Worm (Caenorhabditis elegans) whole organism, L1 larva: ENCODE data around the gene spig-8.

Experiments
- C04F5.9 ChIP-seq: sonication (generic microtip); optimal IDR thresholded peaks from 2 replicates; lab custom pipeline; 2016; ENCODE audit warnings: missing genetic modification characterization, missing compliant biosample characterization
- C16A3.4 ChIP-seq: fragments of 150-350 bp; optimal IDR thresholded peaks from 2 replicates; lab custom pipeline; 2014; ENCODE audit warnings: missing biosample characterization, missing genetic modification characterization
- C34B4.2 ChIP-seq: sonication (generic microtip); optimal IDR thresholded peaks from 2 replicates; lab custom pipeline; 2017; ENCODE audit warnings: mild to moderate bottlenecking, missing genetic modification characterization, missing compliant biosample characterization
- Y116A8C.19 ChIP-seq: sonication (generic microtip); optimal IDR thresholded peaks from 2 replicates; lab custom pipeline; 2016; ENCODE audit warnings: missing compliant biosample characterization, missing genetic modification characterization, borderline replicate concordance
- aha-1 ChIP-seq: fragments of 150-350 bp; optimal IDR thresholded peaks from 2 replicates; lab custom pipeline; 2014; ENCODE audit warnings: missing biosample characterization, missing genetic modification characterization
- alr-1 ChIP-seq: fragments of 200-800 bp; sonication (Bioruptor generic); optimal IDR thresholded peaks from 2 replicates; lab custom pipeline; 2018; ENCODE audit warnings: borderline replicate concordance, mild to moderate bottlenecking, missing genetic modification characterization, missing compliant biosample characterization
- aly-2 ChIP-seq: fragments of 150-350 bp; optimal IDR thresholded peaks from 2 replicates; lab custom pipeline; 2014; ENCODE audit warnings: missing biosample characterization, missing genetic modification characterization
- ama-1 ChIP-seq: fragments of 150-350 bp; optimal IDR thresholded peaks from 2 replicates; lab custom pipeline; 2014
- blmp-1 ChIP-seq: fragments of 150-350 bp; optimal IDR thresholded peaks from 2 replicates; lab custom pipeline; 2014; ENCODE audit warnings: missing biosample characterization, missing genetic modification characterization
- ceh-63 ChIP-seq: fragments of 200-800 bp; sonication (Bioruptor generic); optimal IDR thresholded peaks from 2 replicates; lab custom pipeline; 2018; ENCODE audit warnings: mild to moderate bottlenecking, missing genetic modification characterization, missing compliant biosample characterization
- ceh-8 ChIP-seq: fragments of 200-800 bp; sonication (Bioruptor generic); optimal IDR thresholded peaks from 2 replicates; lab custom pipeline; 2018; ENCODE audit warnings: mild to moderate bottlenecking, missing genetic modification characterization, moderate library complexity, missing compliant biosample characterization
- ceh-82 ChIP-seq, 3 experiments: fragments of 150-350 bp in 1 of 3; sonication (generic microtip) in 2 of 3; optimal IDR thresholded peaks; 2 replicates each; lab custom pipeline; 2014 to 2017; ENCODE audit warnings: missing biosample characterization in 3 of 3, missing genetic modification characterization in 3 of 3
- ceh-90 ChIP-seq: sonication (generic microtip); optimal IDR thresholded peaks from 2 replicates; lab custom pipeline; 2016; ENCODE audit warnings: missing genetic modification characterization, missing compliant biosample characterization
- dpl-1 ChIP-seq, 3 experiments: fragments of 150-350 bp in 2 of 3; sonication (generic microtip) in 1 of 3; optimal IDR thresholded peaks; 2 replicates each; lab custom pipeline; 2014 to 2017; ENCODE audit warnings: missing biosample characterization in 3 of 3, missing genetic modification characterization in 3 of 3, missing genetic modification reagents in 3 of 3
- dsc-1 ChIP-seq: sonication (generic microtip); optimal IDR thresholded peaks from 2 replicates; lab custom pipeline; 2016; ENCODE audit warnings: mild to moderate bottlenecking, missing genetic modification characterization, missing compliant biosample characterization
- efl-3 ChIP-seq: fragments of 200-800 bp; sonication (Bioruptor generic); optimal IDR thresholded peaks from 2 replicates; lab custom pipeline; 2018; ENCODE audit warnings: mild to moderate bottlenecking, missing genetic modification characterization, missing compliant biosample characterization
- egl-13 ChIP-seq: sonication (generic microtip); optimal IDR thresholded peaks from 2 replicates; lab custom pipeline; 2016; ENCODE audit warnings: missing genotype, missing genetic modification reagents, missing genetic modification characterization, missing compliant biosample characterization
- ets-5 ChIP-seq: fragments of 200-800 bp; sonication (Bioruptor generic); IDR thresholded peaks from 2 replicates; pipeline ENCODE4 v1.3.6; 2022; ENCODE audit warnings: missing genetic modification characterization, missing compliant biosample characterization
- fkh-4 ChIP-seq: sonication (generic microtip); optimal IDR thresholded peaks from 2 replicates; lab custom pipeline; 2016; ENCODE audit warnings: missing compliant biosample characterization, missing genetic modification characterization, borderline replicate concordance
- fkh-8 ChIP-seq: sonication (generic microtip); optimal IDR thresholded peaks from 2 replicates; lab custom pipeline; 2016; ENCODE audit warnings: mild to moderate bottlenecking, missing genetic modification characterization, missing compliant biosample characterization
- fos-1 ChIP-seq: fragments of 150-350 bp; optimal IDR thresholded peaks from 2 replicates; lab custom pipeline; 2014; ENCODE audit warnings: missing biosample characterization, missing genetic modification characterization
- hlh-17 ChIP-seq: fragments of 200-800 bp; sonication (Bioruptor generic); optimal IDR thresholded peaks from 2 replicates; lab custom pipeline; 2018; ENCODE audit warnings: missing genetic modification characterization, mild to moderate bottlenecking, missing compliant biosample characterization, moderate library complexity, borderline replicate concordance
- hlh-4 ChIP-seq: sonication (generic microtip); optimal IDR thresholded peaks from 2 replicates; lab custom pipeline; 2016; ENCODE audit warnings: mild to moderate bottlenecking, missing genetic modification characterization, missing compliant biosample characterization
- hpl-2 ChIP-seq: fragments of 150-350 bp; optimal IDR thresholded peaks from 2 replicates; lab custom pipeline; 2014; ENCODE audit warnings: missing biosample characterization, missing genetic modification reagents, missing genetic modification characterization
- irx-1 ChIP-seq: sonication (generic microtip); optimal IDR thresholded peaks from 2 replicates; lab custom pipeline; 2016; ENCODE audit warnings: missing genetic modification characterization, missing compliant biosample characterization
- lin-13 ChIP-seq: fragments of 150-350 bp; optimal IDR thresholded peaks from 2 replicates; lab custom pipeline; 2014; ENCODE audit warnings: missing biosample characterization, missing genetic modification reagents, missing genetic modification characterization
- lin-14 ChIP-seq: fragments of 200-800 bp; sonication (Bioruptor generic); optimal IDR thresholded peaks from 2 replicates; lab custom pipeline; 2018; ENCODE audit warnings: mild to moderate bottlenecking, missing genetic modification characterization, moderate library complexity, missing compliant biosample characterization
- lin-15B ChIP-seq: fragments of 150-350 bp; sonication (generic microtip); optimal IDR thresholded peaks from 3 replicates; lab custom pipeline; 2014; ENCODE audit warnings: missing biosample characterization, missing genetic modification characterization
- lin-35 ChIP-seq, 2 experiments: fragments of 150-350 bp; optimal IDR thresholded peaks; 2 replicates each; lab custom pipeline; 2014; ENCODE audit warnings: missing biosample characterization in 2 of 2, missing genetic modification characterization in 2 of 2, missing genetic modification reagents in 2 of 2
- lsy-2 ChIP-seq, 2 experiments: fragments of 150-350 bp; optimal IDR thresholded peaks; 2 replicates each; lab custom pipeline; 2014; ENCODE audit warnings: missing biosample characterization in 2 of 2, missing genetic modification characterization in 2 of 2
- mab-9 ChIP-seq: fragments of 200-800 bp; sonication (Bioruptor generic); IDR thresholded peaks from 2 replicates; pipeline ENCODE4 v1.3.6; 2022; ENCODE audit warnings: missing genetic modification reagents, missing genetic modification characterization, missing compliant biosample characterization
- mdl-1 ChIP-seq, 2 experiments: fragments of 150-350 bp; optimal IDR thresholded peaks; 2 replicates each; lab custom pipeline; 2014 to 2017; ENCODE audit warnings: missing biosample characterization in 2 of 2, missing genetic modification characterization in 2 of 2, inconsistent platforms in 1 of 2
- nhr-19 ChIP-seq: fragments of 200-800 bp; sonication (Bioruptor generic); conservative IDR thresholded peaks from 2 replicates; pipeline ENCODE4 v1.3.6; 2022; ENCODE audit warnings: missing genetic modification characterization, missing compliant biosample characterization
- nhr-20 ChIP-seq: sonication (generic microtip); optimal IDR thresholded peaks from 2 replicates; lab custom pipeline; 2016; ENCODE audit warnings: mild to moderate bottlenecking, missing genetic modification characterization, missing compliant biosample characterization
- nhr-28 ChIP-seq: fragments of 150-350 bp; optimal IDR thresholded peaks from 2 replicates; lab custom pipeline; 2014; ENCODE audit warnings: missing biosample characterization, missing genetic modification characterization
- nhr-47 ChIP-seq: sonication (generic microtip); optimal IDR thresholded peaks from 2 replicates; lab custom pipeline; 2016; ENCODE audit warnings: mild to moderate bottlenecking, missing genetic modification characterization, moderate library complexity, missing compliant biosample characterization
- nhr-77 ChIP-seq: fragments of 150-350 bp; optimal IDR thresholded peaks from 2 replicates; lab custom pipeline; 2014; ENCODE audit warnings: missing biosample characterization, missing genetic modification characterization
- nhr-84 ChIP-seq: sonication (generic microtip); optimal IDR thresholded peaks from 2 replicates; lab custom pipeline; 2017; ENCODE audit warnings: missing biosample characterization, missing genetic modification characterization
- nhr-85 ChIP-seq: sonication (generic microtip); peaks from one replicate; lab custom pipeline; 2016; ENCODE audit warnings: missing genetic modification characterization, inconsistent platforms, missing compliant biosample characterization
- pag-3 ChIP-seq: sonication (generic microtip); optimal IDR thresholded peaks from 2 replicates; lab custom pipeline; 2017; ENCODE audit warnings: missing genetic modification characterization, mild to moderate bottlenecking, missing compliant biosample characterization, antibody characterized with exemption, borderline replicate concordance; ENCODE audit not compliant: insufficient read depth
- rnt-1 ChIP-seq: sonication (generic microtip); optimal IDR thresholded peaks from 2 replicates; lab custom pipeline; 2016; ENCODE audit warnings: mild to moderate bottlenecking, missing genetic modification characterization, moderate library complexity, missing compliant biosample characterization
- snpc-4 ChIP-seq: fragments of 150-350 bp; optimal IDR thresholded peaks from 2 replicates; lab custom pipeline; 2014; ENCODE audit warnings: missing biosample characterization, missing genetic modification characterization
- sptf-1 ChIP-seq: fragments of 150-350 bp; optimal IDR thresholded peaks from 2 replicates; lab custom pipeline; 2014; ENCODE audit warnings: missing biosample characterization, missing genetic modification characterization
- sup-37 ChIP-seq: fragments of 200-800 bp; sonication (Bioruptor generic); optimal IDR thresholded peaks from 2 replicates; lab custom pipeline; 2018; ENCODE audit warnings: mild to moderate bottlenecking, missing genetic modification characterization, missing compliant biosample characterization
- swsn-7 ChIP-seq: sonication (generic microtip); optimal IDR thresholded peaks from 2 replicates; lab custom pipeline; 2016; ENCODE audit warnings: missing genetic modification characterization, missing compliant biosample characterization
- tlp-1 ChIP-seq: fragments of 150-350 bp; optimal IDR thresholded peaks from 2 replicates; lab custom pipeline; 2014; ENCODE audit warnings: missing biosample characterization, missing genetic modification characterization
- unc-30 ChIP-seq: sonication (generic microtip); optimal IDR thresholded peaks from 2 replicates; lab custom pipeline; 2017; ENCODE audit warnings: missing biosample characterization, missing genetic modification characterization
- unc-86 ChIP-seq: sonication (generic microtip); optimal IDR thresholded peaks from 2 replicates; lab custom pipeline; 2016; ENCODE audit warnings: missing genetic modification characterization, missing compliant biosample characterization
- unc-98 ChIP-seq: fragments of 200-800 bp; sonication (Bioruptor generic); IDR thresholded peaks from 2 replicates; pipeline ENCODE4 v1.3.6; 2022; ENCODE audit warnings: missing genetic modification characterization, missing compliant biosample characterization
- vab-15 ChIP-seq: sonication (generic microtip); optimal IDR thresholded peaks from 2 replicates; lab custom pipeline; 2017; ENCODE audit warnings: missing genotype, mild to moderate bottlenecking, missing genetic modification characterization, missing compliant biosample characterization
- zag-1 ChIP-seq: fragments of 150-350 bp; optimal IDR thresholded peaks from 2 replicates; lab custom pipeline; 2014; ENCODE audit warnings: missing biosample characterization, missing genetic modification characterization
- zip-4 ChIP-seq: fragments of 200-800 bp; sonication (Bioruptor generic); optimal IDR thresholded peaks from 2 replicates; lab custom pipeline; 2018; ENCODE audit warnings: mild to moderate bottlenecking, missing genetic modification characterization, moderate library complexity, missing compliant biosample characterization
- ztf-4 ChIP-seq: fragments of 150-350 bp; optimal IDR thresholded peaks from 2 replicates; lab custom pipeline; 2014; ENCODE audit warnings: missing biosample characterization, missing genetic modification characterization

spig-8 gene

DNA sequence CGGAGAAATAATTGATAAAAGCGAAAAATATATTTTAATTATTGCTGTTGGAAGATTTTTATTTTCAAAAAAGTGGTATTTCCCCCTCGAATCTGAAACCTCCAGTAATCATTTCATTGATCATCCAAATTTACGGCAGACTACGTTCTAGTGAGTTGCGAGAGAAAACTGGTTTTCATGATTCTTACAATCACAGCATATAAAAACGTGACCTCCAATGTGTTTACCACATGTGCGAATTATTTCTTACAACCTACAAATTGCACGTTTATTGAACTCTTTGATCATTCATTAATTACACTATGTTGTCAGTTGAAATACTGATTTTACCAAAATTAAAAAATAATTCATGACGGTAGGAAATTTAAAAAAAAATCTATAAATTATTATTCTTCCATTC, 34.5 kb downstream of the spig-8 start (continued):
- TF ChIP-seq vab-15 (tag; lab: Kevin White, UChicago) (peak; percentile 61), nhr-84 (no peak), unc-30 (tag; lab: Kevin White, UChicago) (no peak), nhr-47 (tag; lab: Kevin White, UChicago) (peak; percentile 27), ceh-82 (tag; optimal IDR thresholded peaks at IDR 0.05; lab: Kevin White, UChicago) (no peak), mab-9 (GFP tag; lab: Robert Waterston, UW) (no peak), fos-1 (tag; lab: Kevin White, UChicago) (no peak), irx-1 (peak; percentile 5), C34B4.2 (tag; lab: Kevin White, UChicago) (no peak), lin-14 (peak; percentile 80), aly-2 (tag; lab: Kevin White, UChicago) (no peak), swsn-7 (tag; lab: Kevin White, UChicago) (no peak), sptf-1 (tag; lab: Kevin White, UChicago) (no peak), lin-15B (no peak), ceh-8 (no peak), nhr-28 (tag; lab: Kevin White, UChicago) (no peak), lsy-2 (tag; optimal IDR thresholded peaks at IDR 0.05; lab: Kevin White, UChicago) (peak; percentile 36 to 53), lin-13 (GFP tag; lab: Kevin White, UChicago) (no peak), tlp-1 (tag; lab: Kevin White, UChicago) (no peak), hpl-2 (GFP tag; lab: Kevin White, UChicago) (no peak), ama-1 (lab: Kevin White, UChicago) (no peak), C16A3.4 (peak; percentile 42), fkh-8 (tag; lab: Kevin White, UChicago) (no peak), ceh-90 (tag; lab: Kevin White, UChicago) (no peak), blmp-1 (tag; lab: Kevin White, UChicago) (peak; percentile 70), mdl-1 (tag; optimal IDR thresholded peaks at IDR 0.05; lab: Kevin White, UChicago) (peak in 1 of 2 experiments; percentile 72), lin-35 (GFP tag; optimal IDR thresholded peaks at IDR 0.05; lab: Kevin White, UChicago) (peak in 1 of 2 experiments; percentile 81), Y116A8C.19 (tag; lab: Kevin White, UChicago) (no peak), hlh-4 (no peak), unc-86 (tag; lab: Kevin White, UChicago) (no peak), ceh-63 (GFP tag; lab: Kevin White, UChicago) (no peak), zip-4 (GFP tag; lab: Kevin White, UChicago) (no peak), dpl-1 (GFP tag; optimal IDR thresholded peaks at IDR 0.05; lab: Kevin White, UChicago) (peak in 1 of 3 experiments; percentile 24), fkh-4 (tag; lab: Kevin White, UChicago) (no peak), nhr-77 (tag; lab: Kevin White, UChicago) (no peak), egl-13 (no peak), nhr-85 (tag; lab: Kevin White, UChicago) (peak; percentile 97), dsc-1 (no peak), efl-3 (no peak), nhr-19 (GFP tag; lab: Robert Waterston, UW) (peak; percentile 71), unc-98 (no peak), ets-5 (GFP tag; lab: Robert Waterston, UW) (no peak), ztf-4 (tag; lab: Kevin White, UChicago) (no peak), C04F5.9 (no peak), pag-3 (no peak), aha-1 (tag; lab: Kevin White, UChicago) (no peak), sup-37 (no peak), snpc-4 (tag; lab: Kevin White, UChicago) (no peak), zag-1 (tag; lab: Kevin White, UChicago) (no peak), nhr-20 (tag; lab: Kevin White, UChicago) (peak; percentile 100), rnt-1 (tag; lab: Kevin White, UChicago) (no peak), alr-1 (tag; lab: Kevin White, UChicago) (no peak), hlh-17 (GFP tag; lab: Kevin White, UChicago) (no peak)
